Fruit fly (Drosophila melanogaster) whole organism, adult: ENCODE measurements around the gene mtSSB.

Experiments used
- CG14711 ChIP-seq: fragments of 200-800 bp; sonication (Bioruptor generic); optimal IDR thresholded peaks from 2 replicates; lab custom pipeline; 2018; ENCODE audit warnings: missing biosample characterization, mild to moderate bottlenecking, missing genetic modification characterization, moderate library complexity
- CG1620 ChIP-seq: fragments of 200-800 bp; sonication (Bioruptor generic); optimal IDR thresholded peaks from 2 replicates; lab custom pipeline; 2016; ENCODE audit warnings: missing biosample characterization, missing genetic modification characterization
- CG33017 ChIP-seq: fragments of 200-800 bp; sonication (Bioruptor generic); optimal IDR thresholded peaks from 2 replicates; lab custom pipeline; 2018; ENCODE audit warnings: missing biosample characterization, mild to moderate bottlenecking, missing genetic modification characterization, moderate library complexity
- CG7045 ChIP-seq: fragments of 200-800 bp; sonication (Bioruptor generic); optimal IDR thresholded peaks from 2 replicates; lab custom pipeline; 2017; ENCODE audit warnings: missing biosample characterization, mild to moderate bottlenecking, missing genetic modification characterization
- CG7101 ChIP-seq: fragments of 200-800 bp; sonication (Bioruptor generic); optimal IDR thresholded peaks from 2 replicates; lab custom pipeline; 2018; ENCODE audit warnings: missing biosample characterization, mild to moderate bottlenecking, missing genetic modification characterization, moderate library complexity
- Mnt ChIP-seq: fragments of 200-800 bp; sonication (Bioruptor generic); optimal IDR thresholded peaks from 2 replicates; lab custom pipeline; 2016; ENCODE audit warnings: missing biosample characterization, mild to moderate bottlenecking, missing genetic modification characterization
- bab1 ChIP-seq: fragments of 200-800 bp; sonication (Bioruptor generic); optimal IDR thresholded peaks from 3 replicates; lab custom pipeline; 2019; ENCODE audit warnings: missing biosample characterization, mild to moderate bottlenecking, missing genetic modification characterization, moderate library complexity
- cic ChIP-seq: fragments of 200-800 bp; sonication (Bioruptor generic); optimal IDR thresholded peaks from 2 replicates; lab custom pipeline; 2017; ENCODE audit warnings: missing biosample characterization, mild to moderate bottlenecking, missing genetic modification characterization, moderate library complexity
- cnc ChIP-seq, 2 experiments: fragments of >200 bp; optimal IDR thresholded peaks; 2 replicates each; lab custom pipeline; 2017
- kay ChIP-seq: fragments of 200-800 bp; sonication (Bioruptor generic); peaks from one replicate; lab custom pipeline; 2016; ENCODE audit warnings: missing biosample characterization, missing genetic modification characterization, borderline replicate concordance
- ovo ChIP-seq: fragments of 200-800 bp; sonication (Bioruptor generic); optimal IDR thresholded peaks from 2 replicates; lab custom pipeline; 2016; ENCODE audit warnings: missing biosample characterization, missing genetic modification characterization
- pad ChIP-seq: fragments of 200-800 bp; sonication (Bioruptor generic); optimal IDR thresholded peaks from 3 replicates; lab custom pipeline; 2017; ENCODE audit warnings: missing biosample characterization, missing genetic modification characterization, mild to moderate bottlenecking, moderate library complexity, missing genetic modification reagents
- toe ChIP-seq: fragments of 200-800 bp; sonication (Bioruptor generic); optimal IDR thresholded peaks from 2 replicates; lab custom pipeline; 2016; ENCODE audit warnings: missing biosample characterization, missing genetic modification characterization

DNA sequence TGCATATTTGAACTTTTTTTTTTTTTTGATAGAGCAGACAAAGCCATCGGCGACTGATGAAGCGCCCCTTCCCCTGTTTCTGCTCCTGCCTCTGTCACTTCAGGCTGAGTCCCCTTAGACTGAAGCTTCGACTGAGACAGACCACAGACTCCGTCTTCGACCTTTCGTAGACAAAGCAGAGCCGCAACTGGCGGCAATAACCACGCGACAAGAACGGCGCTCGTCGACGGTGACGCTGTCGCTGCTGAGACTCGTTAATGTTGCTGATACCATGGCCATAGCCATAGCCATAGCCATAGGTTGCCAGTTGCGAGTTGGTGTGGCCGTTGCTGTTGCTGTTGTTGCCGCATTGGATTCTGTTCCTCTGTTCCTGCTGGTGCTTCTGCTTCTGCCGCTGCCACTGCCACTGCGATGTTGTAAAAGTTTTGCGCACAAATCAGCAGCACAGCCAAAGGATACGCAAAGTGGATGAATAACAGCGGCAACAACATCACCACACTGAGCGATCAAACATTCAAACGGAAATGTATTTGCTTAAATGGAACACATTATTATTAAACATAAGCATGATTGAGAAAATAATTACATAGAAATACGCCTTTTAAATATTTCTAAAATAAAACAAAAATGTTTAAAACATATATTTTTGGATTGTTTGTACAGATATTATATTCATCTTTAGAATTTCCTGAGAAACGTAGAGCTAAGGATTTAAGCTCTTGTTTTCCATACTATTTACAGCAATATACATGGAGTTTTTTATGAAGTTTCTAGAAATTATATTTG is 18.4 kb upstream of the mtSSB start:
- no peak for TF ChIP-seq CG1620
- TF ChIP-seq CG14711: no peak
- no peak for TF ChIP-seq toe
- TF ChIP-seq CG7101 (tag; lab: Kevin White, UChicago): no peak
- TF ChIP-seq pad (GFP tag; lab: Kevin White, UChicago): no peak
- no peak for TF ChIP-seq cnc (optimal IDR thresholded peaks at IDR 0.05; lab: Kevin White, UChicago)
- no peak for TF ChIP-seq ovo (GFP tag; lab: Kevin White, UChicago)
- no peak for TF ChIP-seq CG7045
- TF ChIP-seq bab1 (GFP tag; lab: Kevin White, UChicago): no peak
- no peak for TF ChIP-seq cic (GFP tag; lab: Kevin White, UChicago)
- TF ChIP-seq CG33017 (tag; lab: Kevin White, UChicago): no peak
- TF ChIP-seq kay (GFP tag; lab: Kevin White, UChicago): no peak
- TF ChIP-seq Mnt (GFP tag; lab: Kevin White, UChicago): no peak
